Worm (Caenorhabditis elegans) whole organism, early embryonic: ENCODE results near the gene Y42A5A.5.

Source experiments
- F13C5.2 ChIP-seq: sonication (generic microtip); optimal IDR thresholded peaks from 2 replicates; lab custom pipeline; 2017; ENCODE audit warnings: mild to moderate bottlenecking, missing genetic modification characterization, inconsistent platforms, missing compliant biosample characterization
- aly-1 ChIP-seq: sonication (generic microtip); optimal IDR thresholded peaks from 2 replicates; lab custom pipeline; 2016; ENCODE audit warnings: missing genetic modification characterization, missing compliant biosample characterization
- ama-1 ChIP-seq: fragments of 150-350 bp; optimal IDR thresholded peaks from 2 replicates; lab custom pipeline; 2014
- ceh-36 ChIP-seq: sonication (generic microtip); optimal IDR thresholded peaks from 2 replicates; lab custom pipeline; 2016; ENCODE audit warnings: missing genetic modification characterization, inconsistent platforms, missing compliant biosample characterization
- ets-7 ChIP-seq: sonication (generic microtip); optimal IDR thresholded peaks from 2 replicates; lab custom pipeline; 2016; ENCODE audit warnings: missing genotype, missing genetic modification characterization, missing compliant biosample characterization
- flt-1 ChIP-seq: fragments of 200-800 bp; sonication (Bioruptor generic); IDR thresholded peaks from 2 replicates; pipeline ENCODE4 v1.3.6; 2022; ENCODE audit warnings: missing genetic modification characterization, missing compliant biosample characterization
- hmg-4 ChIP-seq: fragments of 200-800 bp; sonication (Bioruptor generic); optimal IDR thresholded peaks from 2 replicates; lab custom pipeline; 2018; ENCODE audit warnings: mild to moderate bottlenecking, missing genetic modification characterization, missing compliant biosample characterization
- hnd-1 ChIP-seq: sonication (generic microtip); optimal IDR thresholded peaks from 2 replicates; lab custom pipeline; 2016; ENCODE audit warnings: missing genetic modification characterization, missing compliant biosample characterization
- pes-1 ChIP-seq: fragments of 200-800 bp; sonication (Bioruptor generic); IDR thresholded peaks from 2 replicates; pipeline ENCODE4 v1.3.6; 2022; ENCODE audit warnings: missing genetic modification reagents, missing genetic modification characterization, missing compliant biosample characterization
- scrt-1 ChIP-seq: fragments of 200-800 bp; sonication (Bioruptor generic); IDR thresholded peaks from 2 replicates; pipeline ENCODE4 v1.3.6; 2022; ENCODE audit warnings: missing genetic modification characterization, missing compliant biosample characterization
- sea-1 ChIP-seq: fragments of 200-800 bp; sonication (Bioruptor generic); conservative IDR thresholded peaks from 2 replicates; pipeline ENCODE4 v1.3.6; 2022; ENCODE audit warnings: missing genetic modification characterization, missing compliant biosample characterization
- tbx-11 ChIP-seq: fragments of 200-800 bp; sonication (Bioruptor generic); IDR thresholded peaks from 2 replicates; pipeline ENCODE4 v1.3.6; 2022; ENCODE audit warnings: missing genetic modification characterization, missing compliant biosample characterization
- tbx-37 ChIP-seq: fragments of 200-800 bp; sonication (Bioruptor generic); conservative IDR thresholded peaks from 2 replicates; pipeline ENCODE4 v1.3.6; 2022; ENCODE audit warnings: missing genetic modification reagents, missing genetic modification characterization, missing compliant biosample characterization
- tra-4 ChIP-seq: sonication (generic microtip); optimal IDR thresholded peaks from 2 replicates; lab custom pipeline; 2017; ENCODE audit warnings: missing genetic modification characterization, missing compliant biosample characterization

DNA sequence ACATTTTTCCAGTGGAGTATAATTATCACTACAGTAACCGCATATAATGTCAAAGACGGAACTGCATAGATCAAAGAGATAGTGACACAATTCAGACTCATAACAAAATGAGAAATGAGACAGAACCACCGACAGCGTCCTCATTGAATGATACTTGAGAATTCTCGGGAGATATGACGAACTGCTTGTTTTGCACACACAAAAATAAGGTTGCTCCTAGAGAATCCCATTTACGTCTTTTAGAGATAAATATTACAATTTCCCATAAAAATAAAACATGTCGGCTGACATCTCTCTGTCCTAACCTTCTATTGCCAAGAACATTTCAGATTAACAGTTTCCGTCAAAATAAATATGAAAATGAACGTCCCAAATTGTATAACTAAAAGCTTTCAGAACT is 46.0 kb upstream of the Y42A5A.5 start, which contains the start of gene srg-38:
- TF ChIP-seq aly-1 (tag; lab: Kevin White, UChicago) (no peak), ets-7 (tag; lab: Kevin White, UChicago) (no peak), sea-1 (GFP tag; lab: Robert Waterston, UW) (no peak), tbx-37 (no peak), flt-1 (no peak), ama-1 (lab: Kevin White, UChicago) (no peak), ceh-36 (tag; lab: Kevin White, UChicago) (no peak), tbx-11 (GFP tag; lab: Robert Waterston, UW) (no peak), F13C5.2 (no peak), tra-4 (tag; lab: Kevin White, UChicago) (no peak), hnd-1 (tag; lab: Kevin White, UChicago) (no peak), hmg-4 (no peak), pes-1 (GFP tag; lab: Robert Waterston, UW) (no peak), scrt-1 (GFP tag; lab: Robert Waterston, UW) (no peak)
